Fruit fly (Drosophila melanogaster) whole organism, embryonic: ENCODE data around the gene CG14647.

Source experiments
- Adf1 ChIP-seq: fragments of 200-800 bp; sonication (Bioruptor generic); IDR thresholded peaks from 2 replicates; pipeline ENCODE4 v1.3.6; 2022; ENCODE audit warnings: missing biosample characterization, missing genetic modification characterization
- BEAF-32 ChIP-seq: fragments of 200-800 bp; sonication (Bioruptor generic); optimal IDR thresholded peaks from 3 replicates; lab custom pipeline; 2017; ENCODE audit warnings: missing biosample characterization, missing genetic modification characterization, mild to moderate bottlenecking, moderate library complexity, missing genetic modification reagents
- CG10366 ChIP-seq: fragments of 200-800 bp; sonication (Bioruptor generic); IDR thresholded peaks from 2 replicates; pipeline ENCODE4 v1.3.6; 2022; ENCODE audit warnings: missing biosample characterization, missing genetic modification characterization
- CG10959 ChIP-seq: fragments of 200-800 bp; sonication (Bioruptor generic); IDR thresholded peaks from 2 replicates; pipeline ENCODE4 v1.3.6; 2022; ENCODE audit warnings: missing biosample characterization, missing genetic modification characterization
- CG11456 ChIP-seq: fragments of 200-800 bp; sonication (Bioruptor generic); IDR thresholded peaks from 3 replicates; pipeline ENCODE4 v1.3.6; 2022; ENCODE audit warnings: missing biosample characterization, missing genetic modification characterization
- CG13123 ChIP-seq: fragments of 200-800 bp; sonication (Bioruptor generic); optimal IDR thresholded peaks from 2 replicates; lab custom pipeline; 2016; ENCODE audit warnings: missing biosample characterization, missing genetic modification characterization
- CG14710 ChIP-seq: fragments of 200-800 bp; sonication (Bioruptor generic); optimal IDR thresholded peaks from 3 replicates; lab custom pipeline; 2019; ENCODE audit warnings: missing biosample characterization, mild to moderate bottlenecking, missing genetic modification characterization, moderate library complexity
- CG16813 ChIP-seq: fragments of 200-800 bp; sonication (Bioruptor generic); IDR thresholded peaks from 3 replicates; pipeline ENCODE4 v1.3.6; 2022; ENCODE audit warnings: missing biosample characterization, missing genetic modification characterization; ENCODE audit not compliant: partially characterized antibody
- CG17359 ChIP-seq: fragments of 200-800 bp; sonication (Bioruptor generic); optimal IDR thresholded peaks from 3 replicates; lab custom pipeline; 2018; ENCODE audit warnings: missing biosample characterization, mild to moderate bottlenecking, missing genetic modification characterization, moderate library complexity
- CG17385 ChIP-seq: fragments of 200-800 bp; sonication (Bioruptor generic); optimal IDR thresholded peaks from 3 replicates; lab custom pipeline; 2018; ENCODE audit warnings: missing biosample characterization, mild to moderate bottlenecking, missing genetic modification characterization
- CG17612 ChIP-seq: fragments of 200-800 bp; sonication (Bioruptor generic); IDR thresholded peaks from 2 replicates; pipeline ENCODE4 v1.3.6; 2022; ENCODE audit warnings: missing biosample characterization, missing genetic modification characterization
- CG1832 ChIP-seq: fragments of 200-800 bp; sonication (Bioruptor generic); optimal IDR thresholded peaks from 2 replicates; lab custom pipeline; 2017; ENCODE audit warnings: missing biosample characterization, mild to moderate bottlenecking, missing genetic modification characterization, inconsistent platforms
- CG2120 ChIP-seq: fragments of 200-800 bp; sonication (Bioruptor generic); optimal IDR thresholded peaks from 3 replicates; lab custom pipeline; 2016; ENCODE audit warnings: missing biosample characterization, missing genetic modification characterization
- CG2889 ChIP-seq: fragments of 200-800 bp; sonication (Bioruptor generic); IDR thresholded peaks from 3 replicates; pipeline ENCODE4 v1.3.6; 2022; ENCODE audit warnings: missing biosample characterization, missing genetic modification characterization
- CG30020 ChIP-seq: fragments of 200-800 bp; optimal IDR thresholded peaks from 2 replicates; lab custom pipeline; 2019; ENCODE audit warnings: missing biosample characterization, mild to moderate bottlenecking, missing genetic modification characterization, moderate library complexity
- CG31224 ChIP-seq: fragments of 200-800 bp; sonication (Bioruptor generic); IDR thresholded peaks from 2 replicates; pipeline ENCODE4 v1.3.6; 2022; ENCODE audit warnings: missing biosample characterization, missing genetic modification characterization
- CG31365 ChIP-seq: fragments of 200-800 bp; sonication (Bioruptor generic); optimal IDR thresholded peaks from 2 replicates; lab custom pipeline; 2018; ENCODE audit warnings: missing biosample characterization, mild to moderate bottlenecking, missing genetic modification characterization
- CG31441 ChIP-seq: fragments of 200-800 bp; sonication (Bioruptor generic); IDR thresholded peaks from 2 replicates; pipeline ENCODE4 v1.3.6; 2022; ENCODE audit warnings: missing biosample characterization, missing genetic modification characterization
- CG34376 ChIP-seq: fragments of 200-800 bp; sonication (Bioruptor generic); optimal IDR thresholded peaks from 2 replicates; lab custom pipeline; 2018; ENCODE audit warnings: missing biosample characterization, mild to moderate bottlenecking, missing genetic modification characterization
- CG5180 ChIP-seq: fragments of 200-800 bp; sonication (Bioruptor generic); optimal IDR thresholded peaks from 3 replicates; lab custom pipeline; 2017; ENCODE audit warnings: missing biosample characterization, missing genetic modification characterization, mild to moderate bottlenecking, moderate library complexity, missing genetic modification reagents
- CG5953 ChIP-seq: fragments of 200-800 bp; sonication (Bioruptor generic); IDR thresholded peaks from 2 replicates; pipeline ENCODE4 v1.3.6; 2022; ENCODE audit warnings: missing biosample characterization, missing genetic modification characterization
- CG6175 ChIP-seq: fragments of 200-800 bp; sonication (Bioruptor generic); IDR thresholded peaks from 3 replicates; pipeline ENCODE4 v1.3.6; 2022; ENCODE audit warnings: missing biosample characterization, missing genetic modification characterization
- CG6272 ChIP-seq: fragments of 200-800 bp; sonication (Bioruptor generic); IDR thresholded peaks from 2 replicates; pipeline ENCODE4 v1.3.6; 2022; ENCODE audit warnings: missing biosample characterization, missing genetic modification characterization
- CG6813 ChIP-seq: fragments of 200-800 bp; sonication (Bioruptor generic); optimal IDR thresholded peaks from 2 replicates; lab custom pipeline; 2017; ENCODE audit warnings: missing biosample characterization, missing genetic modification characterization, mild to moderate bottlenecking, moderate library complexity, missing genetic modification reagents
- CG9727 ChIP-seq: fragments of 200-800 bp; sonication (Bioruptor generic); optimal IDR thresholded peaks from 3 replicates; lab custom pipeline; 2017; ENCODE audit warnings: missing biosample characterization, mild to moderate bottlenecking, missing genetic modification characterization
- CG9932 ChIP-seq: fragments of 200-800 bp; sonication (Bioruptor generic); IDR thresholded peaks from 2 replicates; pipeline ENCODE4 v1.3.6; 2022; ENCODE audit warnings: missing biosample characterization, missing genetic modification characterization
- Ets65A ChIP-seq: fragments of 200-800 bp; sonication (Bioruptor generic); peaks from one replicate; lab custom pipeline; 2016; ENCODE audit warnings: missing biosample characterization, missing genetic modification characterization
- HLH3B ChIP-seq: fragments of 200-800 bp; sonication (Bioruptor generic); IDR thresholded peaks from 2 replicates; pipeline ENCODE4 v1.3.6; 2022; ENCODE audit warnings: missing biosample characterization, missing genetic modification characterization
- Jarid2 ChIP-seq: fragments of 200-800 bp; sonication (Bioruptor generic); optimal IDR thresholded peaks from 3 replicates; lab custom pipeline; 2017; ENCODE audit warnings: mild to moderate bottlenecking, missing biosample characterization, missing genetic modification reagents, missing genetic modification characterization
- Lim3 ChIP-seq: fragments of 200-800 bp; sonication (Bioruptor generic); IDR thresholded peaks from 2 replicates; pipeline ENCODE4 v1.3.6; 2022; ENCODE audit warnings: missing biosample characterization, missing genetic modification characterization
- Nf-YA ChIP-seq: fragments of 200-800 bp; sonication (Bioruptor generic); IDR thresholded peaks from 2 replicates; pipeline ENCODE4 v1.3.6; 2022; ENCODE audit warnings: missing biosample characterization, missing genetic modification characterization
- Oaz ChIP-seq: fragments of 200-800 bp; sonication (Bioruptor generic); IDR thresholded peaks from 2 replicates; pipeline ENCODE4 v1.3.6; 2022; ENCODE audit warnings: missing biosample characterization, missing genetic modification characterization
- Opbp ChIP-seq: fragments of 200-800 bp; sonication (Bioruptor generic); IDR thresholded peaks from 3 replicates; pipeline ENCODE4 v1.3.6; 2022; ENCODE audit warnings: missing biosample characterization, missing genetic modification characterization; ENCODE audit not compliant: partially characterized antibody
- Pdp1 ChIP-seq, 2 experiments: fragments of 200-800 bp; sonication (Bioruptor generic); optimal IDR thresholded peaks; 3 replicates each; lab custom pipeline; 2016; ENCODE audit warnings: missing biosample characterization in 2 of 2, missing genetic modification characterization in 2 of 2, mild to moderate bottlenecking in 1 of 2, moderate library complexity in 1 of 2
- Sox100B ChIP-seq: fragments of 200-800 bp; sonication (Bioruptor generic); optimal IDR thresholded peaks from 3 replicates; lab custom pipeline; 2018; ENCODE audit warnings: missing biosample characterization, mild to moderate bottlenecking, missing genetic modification characterization
- Spps ChIP-seq: fragments of 200-800 bp; sonication (Bioruptor generic); optimal IDR thresholded peaks from 2 replicates; lab custom pipeline; 2018; ENCODE audit warnings: missing biosample characterization, mild to moderate bottlenecking, missing genetic modification characterization
- bab2 ChIP-seq: fragments of 200-800 bp; sonication (Bioruptor generic); optimal IDR thresholded peaks from 2 replicates; lab custom pipeline; 2016; ENCODE audit warnings: missing biosample characterization, missing genetic modification characterization
- br ChIP-seq: fragments of >200 bp; optimal IDR thresholded peaks from 2 replicates; lab custom pipeline; 2017
- chinmo ChIP-seq: fragments of 200-800 bp; sonication (Bioruptor generic); IDR thresholded peaks from 4 replicates; pipeline ENCODE4 v1.3.6; 2022; ENCODE audit warnings: missing biosample characterization, missing genetic modification characterization; ENCODE audit not compliant: partially characterized antibody
- ci ChIP-seq: fragments of 200-800 bp; sonication (Bioruptor generic); IDR thresholded peaks from 3 replicates; pipeline ENCODE4 v1.3.6; 2022; ENCODE audit warnings: missing biosample characterization, missing genetic modification characterization
- crol ChIP-seq: fragments of 200-800 bp; sonication (Bioruptor generic); IDR thresholded peaks from 2 replicates; pipeline ENCODE4 v1.3.6; 2022; ENCODE audit warnings: missing biosample characterization, missing genetic modification characterization
- dysf ChIP-seq: fragments of 200-800 bp; sonication (Bioruptor generic); IDR thresholded peaks from 3 replicates; pipeline ENCODE4 v1.3.6; 2022; ENCODE audit warnings: missing biosample characterization, missing genetic modification characterization
- ewg ChIP-seq: fragments of 200-800 bp; sonication (Bioruptor generic); optimal IDR thresholded peaks from 3 replicates; lab custom pipeline; 2017; ENCODE audit warnings: mild to moderate bottlenecking, missing biosample characterization, missing genetic modification reagents, missing genetic modification characterization
- her ChIP-seq: fragments of 200-800 bp; sonication (Bioruptor generic); optimal IDR thresholded peaks from 2 replicates; lab custom pipeline; 2016; ENCODE audit warnings: missing biosample characterization, missing genetic modification characterization
- maf-S ChIP-seq: fragments of 200-800 bp; sonication (Bioruptor generic); optimal IDR thresholded peaks from 2 replicates; lab custom pipeline; 2016; ENCODE audit warnings: missing biosample characterization, missing genetic modification characterization
- ro ChIP-seq: fragments of 200-800 bp; sonication (Bioruptor generic); IDR thresholded peaks from 2 replicates; pipeline ENCODE4 v1.3.6; 2022; ENCODE audit warnings: missing biosample characterization, missing genetic modification characterization
- stc ChIP-seq: fragments of 200-800 bp; sonication (Bioruptor generic); IDR thresholded peaks from 2 replicates; pipeline ENCODE4 v1.3.6; 2022; ENCODE audit warnings: missing biosample characterization, missing genetic modification characterization
- usp ChIP-seq: fragments of >200 bp; optimal IDR thresholded peaks from 2 replicates; lab custom pipeline; 2017; ENCODE audit warnings: missing biosample characterization, missing genetic modification characterization
- vvl ChIP-seq: fragments of 200-800 bp; sonication (Bioruptor generic); IDR thresholded peaks from 2 replicates; pipeline ENCODE4 v1.3.6; 2022; ENCODE audit warnings: missing biosample characterization, missing genetic modification characterization
- z ChIP-seq: fragments of 200-800 bp; sonication (Bioruptor generic); IDR thresholded peaks from 3 replicates; pipeline ENCODE4 v1.3.6; 2022; ENCODE audit warnings: missing biosample characterization, missing genetic modification characterization
- zen2 ChIP-seq: fragments of 200-800 bp; sonication (Bioruptor generic); IDR thresholded peaks from 3 replicates; pipeline ENCODE4 v1.3.6; 2022; ENCODE audit warnings: missing biosample characterization, missing genetic modification characterization; ENCODE audit not compliant: partially characterized antibody
- zfh1 ChIP-seq: fragments of 200-800 bp; sonication (Bioruptor generic); IDR thresholded peaks from 3 replicates; pipeline ENCODE4 v1.3.6; 2022; ENCODE audit warnings: missing biosample characterization, missing genetic modification characterization

CG14647 gene

DNA sequence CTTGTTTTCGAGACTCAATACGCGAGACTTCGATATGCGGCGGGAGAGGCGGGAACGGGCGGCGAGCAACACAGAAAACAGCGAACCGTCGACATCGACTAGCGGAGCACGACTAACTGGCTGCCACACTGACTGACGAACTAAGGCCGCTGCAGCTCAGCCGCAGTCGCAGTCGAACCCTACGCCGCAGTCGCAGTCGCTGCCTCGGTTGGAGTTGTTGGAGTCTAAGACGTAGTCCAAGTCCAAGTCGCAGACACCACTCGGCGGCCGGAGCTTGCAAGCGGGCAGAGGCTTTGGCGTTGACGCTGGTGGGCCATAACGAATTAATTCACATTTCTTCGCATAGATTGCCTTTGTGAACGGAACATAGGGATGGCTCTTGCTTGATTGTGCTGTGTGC is 50.4 kb downstream of the CG14647 start (continued):
- TF ChIP-seq crol (GFP tag; lab: Robert Waterston, UW), result peak; percentile 22; the same call in 1 of the 2 replicates
- TF ChIP-seq maf-S, result no peak
- TF ChIP-seq CG14710 (tag; lab: Kevin White, UChicago), result no peak
- TF ChIP-seq Ets65A (GFP tag; lab: Kevin White, UChicago), result peak; percentile 17
- TF ChIP-seq BEAF-32, result no peak
- TF ChIP-seq Opbp (GFP tag; lab: Robert Waterston, UW), result 0 out of 3 replicates have a peak, but pooled peaks have one; percentile 24
- 0 out of 2 replicates have a peak, but pooled peaks have one; percentile 13 for TF ChIP-seq CG9932 (GFP tag; lab: Robert Waterston, UW)
- no peak for TF ChIP-seq Sox100B (GFP tag; lab: Kevin White, UChicago)
- no peak for TF ChIP-seq usp (GFP tag; lab: Kevin White, UChicago)
- no peak for TF ChIP-seq CG1832
- TF ChIP-seq her, result no peak
- TF ChIP-seq CG11456 (GFP tag; lab: Robert Waterston, UW), result 0 out of 3 replicates have a peak, but pooled peaks have one; percentile 25
- no peak for TF ChIP-seq bab2 (GFP tag; lab: Kevin White, UChicago)
- no peak for TF ChIP-seq CG13123 (GFP tag; lab: Kevin White, UChicago)
- TF ChIP-seq CG30020, result no peak
- TF ChIP-seq br (lab: Kevin White, UChicago), result no peak
- TF ChIP-seq stc (GFP tag; lab: Robert Waterston, UW), result no peak
- no peak for TF ChIP-seq CG17385
- no peak for TF ChIP-seq CG31224 (GFP tag; lab: Robert Waterston, UW)
- TF ChIP-seq CG17359, result no peak
- no peak for TF ChIP-seq CG6272 (GFP tag; lab: Robert Waterston, UW)
- TF ChIP-seq zen2, result no peak
- no peak for TF ChIP-seq CG17612 (GFP tag; lab: Robert Waterston, UW)
- TF ChIP-seq CG10959, result no peak
- peak; percentile 68 for TF ChIP-seq Jarid2 (GFP tag; lab: Kevin White, UChicago)
- TF ChIP-seq CG16813 (GFP tag; lab: Robert Waterston, UW), result no peak
- TF ChIP-seq HLH3B (GFP tag; lab: Robert Waterston, UW), result no peak
- no peak for TF ChIP-seq CG10366 (GFP tag; lab: Robert Waterston, UW)
- TF ChIP-seq Nf-YA (GFP tag; lab: Robert Waterston, UW), result no peak
- no peak for TF ChIP-seq CG6175 (GFP tag; lab: Robert Waterston, UW)
- no peak for TF ChIP-seq CG31441 (GFP tag; lab: Robert Waterston, UW)
- TF ChIP-seq dysf (GFP tag; lab: Robert Waterston, UW), result no peak
- TF ChIP-seq CG9727 (GFP tag; lab: Kevin White, UChicago), result no peak
- TF ChIP-seq CG6813 (GFP tag; lab: Kevin White, UChicago), result no peak
- TF ChIP-seq CG34376 (GFP tag; lab: Kevin White, UChicago), result no peak
- no peak for TF ChIP-seq CG2120 (GFP tag; lab: Kevin White, UChicago)
- TF ChIP-seq CG31365 (tag; lab: Kevin White, UChicago), result no peak
- TF ChIP-seq Oaz, result no peak
- no peak for TF ChIP-seq Pdp1 (GFP tag; optimal IDR thresholded peaks at IDR 0.05; lab: Kevin White, UChicago)
- TF ChIP-seq Lim3 (GFP tag; lab: Robert Waterston, UW), result no peak
- TF ChIP-seq ci, result peak; percentile 33; the same call in 1 of the 3 replicates
- no peak for TF ChIP-seq CG2889 (GFP tag; lab: Robert Waterston, UW)
- no peak for TF ChIP-seq ewg (GFP tag; lab: Kevin White, UChicago)
- TF ChIP-seq CG5953, result 0 out of 2 replicates have a peak, but pooled peaks have one; percentile 15
- TF ChIP-seq CG5180, result peak; percentile 63
- 0 out of 3 replicates have a peak, but pooled peaks have one; percentile 34 for TF ChIP-seq zfh1 (GFP tag; lab: Robert Waterston, UW)
- no peak for TF ChIP-seq z (GFP tag; lab: Robert Waterston, UW)
- TF ChIP-seq ro, result no peak
- peak; percentile 84 for TF ChIP-seq Adf1 (GFP tag; lab: Robert Waterston, UW)
- TF ChIP-seq vvl (GFP tag; lab: Robert Waterston, UW), result peak; percentile 56
- TF ChIP-seq Spps (tag; lab: Kevin White, UChicago), result no peak
- peak; percentile 61; the same call in 1 of the 4 replicates for TF ChIP-seq chinmo
